Worm (Caenorhabditis elegans) whole organism, L4 larva: ENCODE data around the gene sur-5.

Experiments
- T26A8.4 ChIP-seq: fragments of 200-800 bp; sonication (Bioruptor generic); IDR thresholded peaks from 2 replicates; pipeline ENCODE4 v1.3.6; 2022; ENCODE audit warnings: missing genetic modification characterization, missing compliant biosample characterization
- Y75B8A.6 ChIP-seq: fragments of 200-800 bp; sonication (Bioruptor generic); IDR thresholded peaks from 2 replicates; pipeline ENCODE4 v1.3.6; 2022; ENCODE audit warnings: missing genetic modification reagents, missing genetic modification characterization, missing compliant biosample characterization
- ceh-44 ChIP-seq: fragments of 200-800 bp; sonication (Bioruptor generic); IDR thresholded peaks from 2 replicates; pipeline ENCODE4 v1.3.6; 2022; ENCODE audit warnings: missing genetic modification reagents, missing genetic modification characterization, missing compliant biosample characterization
- daf-12 ChIP-seq: fragments of 150-350 bp; optimal IDR thresholded peaks from 2 replicates; lab custom pipeline; 2014; ENCODE audit warnings: missing biosample characterization, missing genetic modification reagents, missing genetic modification characterization
- nhr-6 ChIP-seq: fragments of 150-350 bp; optimal IDR thresholded peaks from 2 replicates; lab custom pipeline; 2014; ENCODE audit warnings: missing biosample characterization, missing genetic modification characterization

- TF ChIP-seq daf-12 (tag; lab: Kevin White, UChicago) (no peak), nhr-6 (tag; lab: Kevin White, UChicago) (no peak), T26A8.4 (no peak), ceh-44 (GFP tag; lab: Robert Waterston, UW) (no peak), Y75B8A.6 (GFP tag; lab: Robert Waterston, UW) (no peak)
Observed at ce11 chrX:7268965-7269364, 36.4 kb downstream of the sur-5 start.
